Fruit fly (Drosophila melanogaster) whole organism, prepupa: ENCODE results near the gene PIG-S.
A peak's percentile ranks its signal among the peaks of the same experiment; 100 is the strongest.

Experiments used
- CG1621 ChIP-seq: fragments of 200-800 bp; sonication (Bioruptor generic); optimal IDR thresholded peaks from 3 replicates; lab custom pipeline; 2018; ENCODE audit warnings: missing biosample characterization, mild to moderate bottlenecking, missing genetic modification characterization
- CG16779 ChIP-seq: fragments of 200-800 bp; sonication (Bioruptor generic); optimal IDR thresholded peaks from 3 replicates; lab custom pipeline; 2017; ENCODE audit warnings: missing biosample characterization, mild to moderate bottlenecking, missing genetic modification characterization
- CG3919 ChIP-seq: fragments of 200-800 bp; sonication (Bioruptor generic); optimal IDR thresholded peaks from 3 replicates; lab custom pipeline; 2016; ENCODE audit warnings: missing biosample characterization, missing genetic modification characterization
- CG6276 ChIP-seq: fragments of 200-800 bp; sonication (Bioruptor generic); optimal IDR thresholded peaks from 2 replicates; lab custom pipeline; 2017; ENCODE audit warnings: missing biosample characterization, mild to moderate bottlenecking, missing genetic modification characterization
- Gug ChIP-seq: fragments of 200-800 bp; sonication (Bioruptor generic); IDR thresholded peaks from 2 replicates; pipeline ENCODE4 v1.3.6; 2022; ENCODE audit warnings: missing biosample characterization, missing genetic modification characterization
- Hr39 ChIP-seq: fragments of 200-800 bp; sonication (Bioruptor generic); optimal IDR thresholded peaks from 2 replicates; lab custom pipeline; 2016; ENCODE audit warnings: missing biosample characterization, missing genetic modification characterization
- cyc ChIP-seq: fragments of 200-800 bp; sonication (Bioruptor generic); optimal IDR thresholded peaks from 3 replicates; lab custom pipeline; 2016; ENCODE audit warnings: missing biosample characterization, missing genetic modification characterization
- dac ChIP-seq: fragments of 200-800 bp; sonication (Bioruptor generic); optimal IDR thresholded peaks from 2 replicates; lab custom pipeline; 2017; ENCODE audit warnings: missing biosample characterization, mild to moderate bottlenecking, missing genetic modification characterization
- dsx ChIP-seq: fragments of 200-800 bp; optimal IDR thresholded peaks from 3 replicates; lab custom pipeline; 2019; ENCODE audit warnings: missing biosample characterization, mild to moderate bottlenecking, missing genetic modification characterization, moderate library complexity; ENCODE audit not compliant: poor library complexity, severe bottlenecking

DNA sequence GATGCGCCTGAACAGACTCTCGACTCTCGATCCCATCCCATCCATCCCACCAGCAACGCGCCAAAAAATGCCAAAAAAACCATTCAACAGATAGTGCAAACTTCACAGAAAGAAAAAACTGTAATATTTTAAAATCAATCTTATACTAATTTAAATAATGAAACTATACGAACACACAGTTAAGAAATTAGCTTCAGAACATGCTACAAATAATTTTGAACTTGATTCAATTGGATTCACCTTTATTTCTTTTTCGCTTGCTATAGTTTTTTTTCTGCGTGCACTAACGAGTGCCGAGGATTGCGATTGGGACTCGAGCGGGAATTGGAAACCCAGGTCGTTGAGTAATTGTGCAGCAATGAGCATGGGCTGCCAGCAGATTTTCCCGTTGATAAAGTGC lies 9.6 kb downstream of the PIG-S start:
- TF ChIP-seq CG3919 (GFP tag; lab: Kevin White, UChicago) (no peak), dac (GFP tag; lab: Kevin White, UChicago) (no peak), dsx (no peak), CG16779 (no peak), CG6276 (GFP tag; lab: Kevin White, UChicago) (peak; percentile 60), cyc (GFP tag; lab: Kevin White, UChicago) (no peak), Hr39 (no peak), Gug (GFP tag; lab: Robert Waterston, UW) (peak; percentile 34; the same call in 1 of the 2 replicates), CG1621 (no peak)
